Fruit fly (Drosophila melanogaster): ENCODE results near the gene CG6843.

Gene CG6843

dm6 chr3L:18869035-18869826, 32.2 kb upstream of the CG6843 start, which contains the start of gene Grx1 (continued):
- TF ChIP-seq Met (GFP tag; optimal IDR thresholded peaks at IDR 0.05) = peak; percentile 60
- TF ChIP-seq Gug (GFP tag; IDR thresholded peaks at IDR 0.05) = 0 out of 2 replicates have a peak, but pooled peaks have one; percentile 17
- TF ChIP-seq CG8632 (GFP tag; optimal IDR thresholded peaks at IDR 0.05) = peak; percentile 47
- TF ChIP-seq Hr38 (GFP tag; optimal IDR thresholded peaks at IDR 0.05) = no peak
- peak; percentile 81 for TF ChIP-seq Eip78C (GFP tag)
- TF ChIP-seq CG32006 (GFP tag; optimal IDR thresholded peaks at IDR 0.05) = peak; percentile 46
- TF ChIP-seq CG3919 (GFP tag; optimal IDR thresholded peaks at IDR 0.05) = peak; percentile 69
- peak; percentile 41 for TF ChIP-seq CG10669 (GFP tag; optimal IDR thresholded peaks at IDR 0.05)
- TF ChIP-seq Eip75B (GFP tag; optimal IDR thresholded peaks at IDR 0.05) = peak; percentile 64
- peak; percentile 58 for TF ChIP-seq net (GFP tag; optimal IDR thresholded peaks at IDR 0.05)
- TF ChIP-seq CG11762 (GFP tag; optimal IDR thresholded peaks at IDR 0.05; ENCODE audit: insufficient read depth) = no peak
- TF ChIP-seq CG3032 (tag; optimal IDR thresholded peaks at IDR 0.05) = peak; percentile 34
- TF ChIP-seq Eip93F (GFP tag; optimal IDR thresholded peaks at IDR 0.05) = no peak
- TF ChIP-seq CG6854 (GFP tag; optimal IDR thresholded peaks at IDR 0.05) = no peak
- TF ChIP-seq Sox15 (GFP tag; optimal IDR thresholded peaks at IDR 0.05) = no peak
- no peak for TF ChIP-seq CG1621 (tag; optimal IDR thresholded peaks at IDR 0.05)
- TF ChIP-seq svp (GFP tag) = peak; percentile 64
- TF ChIP-seq Smox (GFP tag; optimal IDR thresholded peaks at IDR 0.05) = peak; percentile 74
- TF ChIP-seq CG6792 (GFP tag; optimal IDR thresholded peaks at IDR 0.05) = peak; percentile 53
- peak; percentile 48 for TF ChIP-seq Lpt (GFP tag; optimal IDR thresholded peaks at IDR 0.05)
- TF ChIP-seq vri (GFP tag; optimal IDR thresholded peaks at IDR 0.05) = peak; percentile 61
- peak; percentile 50 for TF ChIP-seq CG10631 (GFP tag; optimal IDR thresholded peaks at IDR 0.05)
- no peak for TF ChIP-seq spab (GFP tag; optimal IDR thresholded peaks at IDR 0.05)
- TF ChIP-seq cyc (GFP tag; optimal IDR thresholded peaks at IDR 0.05) = peak; percentile 48
- TF ChIP-seq Ets21C (GFP tag; optimal IDR thresholded peaks at IDR 0.05) = peak; percentile 38
- no peak for TF ChIP-seq CG11294 (GFP tag; IDR thresholded peaks at IDR 0.05)
- no peak for TF ChIP-seq CG9139 (GFP tag; optimal IDR thresholded peaks at IDR 0.05)

dm6 chr3L:18870027-18870426, 31.4 kb upstream of the CG6843 start, which contains the start of gene Blos3:
TSS of gene Blos3 (plus strand) at chr3L:18870224.
- TF ChIP-seq fd85E (GFP tag; optimal IDR thresholded peaks at IDR 0.05) (peak; percentile 2), CG6276 (GFP tag; optimal IDR thresholded peaks at IDR 0.05) (no peak), Eip93F (GFP tag; optimal IDR thresholded peaks at IDR 0.05) (peak; percentile 16), esn (GFP tag; optimal IDR thresholded peaks at IDR 0.05) (peak; percentile 80), CG1621 (tag; optimal IDR thresholded peaks at IDR 0.05) (peak; percentile 43), Hr39 (GFP tag; optimal IDR thresholded peaks at IDR 0.05) (peak; percentile 68), CG8319 (GFP tag; optimal IDR thresholded peaks at IDR 0.05) (peak; percentile 11), CG6792 (GFP tag; optimal IDR thresholded peaks at IDR 0.05) (peak; percentile 50), lz (GFP tag; optimal IDR thresholded peaks at IDR 0.05) (peak; percentile 69), Sox15 (GFP tag; optimal IDR thresholded peaks at IDR 0.05) (peak; percentile 40), cyc (GFP tag; optimal IDR thresholded peaks at IDR 0.05) (peak; percentile 63), CG3032 (tag; optimal IDR thresholded peaks at IDR 0.05) (peak; percentile 40), CG15336 (GFP tag; IDR thresholded peaks at IDR 0.05) (peak; percentile 42; the same call in 1 of the 2 replicates), CG10631 (GFP tag; optimal IDR thresholded peaks at IDR 0.05) (peak; percentile 78), Sox102F (GFP tag; optimal IDR thresholded peaks at IDR 0.05) (no peak), CG11902 (GFP tag; optimal IDR thresholded peaks at IDR 0.05) (peak; percentile 41), Sox14 (GFP tag; optimal IDR thresholded peaks at IDR 0.05) (peak; percentile 58), Hr4 (GFP tag; optimal IDR thresholded peaks at IDR 0.05) (no peak), acj6 (GFP tag; optimal IDR thresholded peaks at IDR 0.05) (peak; percentile 52), Ets96B (tag; optimal IDR thresholded peaks at IDR 0.05) (peak; percentile 20), Eip78C (GFP tag) (peak; percentile 91), CG11762 (GFP tag; optimal IDR thresholded peaks at IDR 0.05; ENCODE audit: insufficient read depth) (no peak), CG8119 (GFP tag; IDR thresholded peaks at IDR 0.05) (peak; percentile 47; the same call in 1 of the 3 replicates), dac (GFP tag; optimal IDR thresholded peaks at IDR 0.05) (no peak), fkh (GFP tag; optimal IDR thresholded peaks at IDR 0.05) (peak; percentile 85), CG32006 (GFP tag; optimal IDR thresholded peaks at IDR 0.05) (no peak), CG31627 (GFP tag; optimal IDR thresholded peaks at IDR 0.05) (peak; percentile 77)

Data from whole organism, prepupa.